Worm (Caenorhabditis elegans) whole organism, L1 larva: Measurements from ENCODE around the gene T05H4.15.

ENCODE experiments used
- C16A3.4 ChIP-seq: fragments of 150-350 bp; optimal IDR thresholded peaks from 2 replicates; lab custom pipeline; 2014; ENCODE audit warnings: missing biosample characterization, missing genetic modification characterization
- alr-1 ChIP-seq: fragments of 200-800 bp; sonication (Bioruptor generic); optimal IDR thresholded peaks from 2 replicates; lab custom pipeline; 2018; ENCODE audit warnings: borderline replicate concordance, mild to moderate bottlenecking, missing genetic modification characterization, missing compliant biosample characterization
- aly-2 ChIP-seq: fragments of 150-350 bp; optimal IDR thresholded peaks from 2 replicates; lab custom pipeline; 2014; ENCODE audit warnings: missing biosample characterization, missing genetic modification characterization
- ama-1 ChIP-seq: fragments of 150-350 bp; optimal IDR thresholded peaks from 2 replicates; lab custom pipeline; 2014
- blmp-1 ChIP-seq: fragments of 150-350 bp; optimal IDR thresholded peaks from 2 replicates; lab custom pipeline; 2014; ENCODE audit warnings: missing biosample characterization, missing genetic modification characterization
- ceh-63 ChIP-seq: fragments of 200-800 bp; sonication (Bioruptor generic); optimal IDR thresholded peaks from 2 replicates; lab custom pipeline; 2018; ENCODE audit warnings: mild to moderate bottlenecking, missing genetic modification characterization, missing compliant biosample characterization
- ceh-82 ChIP-seq, 3 experiments: fragments of 150-350 bp in 1 of 3; sonication (generic microtip) in 2 of 3; optimal IDR thresholded peaks; 2 replicates each; lab custom pipeline; 2014 to 2017; ENCODE audit warnings: missing biosample characterization in 3 of 3, missing genetic modification characterization in 3 of 3
- ces-1 ChIP-seq: fragments of 150-350 bp; optimal IDR thresholded peaks from 2 replicates; lab custom pipeline; 2014; ENCODE audit warnings: missing biosample characterization, missing genetic modification reagents, missing genetic modification characterization
- efl-1 ChIP-seq, 4 experiments: fragments of 150-350 bp; optimal IDR thresholded peaks in 3 of 4; peaks in 1 of 4; 1 replicate in 1 of 4; 2 replicates in 3 of 4; lab custom pipeline; 2014; ENCODE audit warnings: missing biosample characterization in 2 of 4, missing genetic modification characterization in 2 of 4, missing genetic modification reagents in 2 of 4
- efl-3 ChIP-seq: fragments of 200-800 bp; sonication (Bioruptor generic); optimal IDR thresholded peaks from 2 replicates; lab custom pipeline; 2018; ENCODE audit warnings: mild to moderate bottlenecking, missing genetic modification characterization, missing compliant biosample characterization
- egl-13 ChIP-seq: sonication (generic microtip); optimal IDR thresholded peaks from 2 replicates; lab custom pipeline; 2016; ENCODE audit warnings: missing genotype, missing genetic modification reagents, missing genetic modification characterization, missing compliant biosample characterization
- elt-2 ChIP-seq: sonication (generic microtip); optimal IDR thresholded peaks from 2 replicates; lab custom pipeline; 2016; ENCODE audit warnings: missing genetic modification characterization, mild to moderate bottlenecking, inconsistent platforms, missing compliant biosample characterization, missing genetic modification reagents
- fkh-4 ChIP-seq: sonication (generic microtip); optimal IDR thresholded peaks from 2 replicates; lab custom pipeline; 2016; ENCODE audit warnings: missing compliant biosample characterization, missing genetic modification characterization, borderline replicate concordance
- fkh-8 ChIP-seq: sonication (generic microtip); optimal IDR thresholded peaks from 2 replicates; lab custom pipeline; 2016; ENCODE audit warnings: mild to moderate bottlenecking, missing genetic modification characterization, missing compliant biosample characterization
- hlh-4 ChIP-seq: sonication (generic microtip); optimal IDR thresholded peaks from 2 replicates; lab custom pipeline; 2016; ENCODE audit warnings: mild to moderate bottlenecking, missing genetic modification characterization, missing compliant biosample characterization
- isw-1 ChIP-seq: fragments of 200-800 bp; sonication (Bioruptor generic); IDR thresholded peaks from 2 replicates; pipeline ENCODE4 v1.3.6; 2022; ENCODE audit warnings: missing genetic modification characterization, missing compliant biosample characterization
- lin-14 ChIP-seq: fragments of 200-800 bp; sonication (Bioruptor generic); optimal IDR thresholded peaks from 2 replicates; lab custom pipeline; 2018; ENCODE audit warnings: mild to moderate bottlenecking, missing genetic modification characterization, moderate library complexity, missing compliant biosample characterization
- lin-35 ChIP-seq, 2 experiments: fragments of 150-350 bp; optimal IDR thresholded peaks; 2 replicates each; lab custom pipeline; 2014; ENCODE audit warnings: missing biosample characterization in 2 of 2, missing genetic modification characterization in 2 of 2, missing genetic modification reagents in 2 of 2
- mab-9 ChIP-seq: fragments of 200-800 bp; sonication (Bioruptor generic); IDR thresholded peaks from 2 replicates; pipeline ENCODE4 v1.3.6; 2022; ENCODE audit warnings: missing genetic modification reagents, missing genetic modification characterization, missing compliant biosample characterization
- mdl-1 ChIP-seq, 2 experiments: fragments of 150-350 bp; optimal IDR thresholded peaks; 2 replicates each; lab custom pipeline; 2014 to 2017; ENCODE audit warnings: missing biosample characterization in 2 of 2, missing genetic modification characterization in 2 of 2, inconsistent platforms in 1 of 2
- mef-2 ChIP-seq: fragments of 150-350 bp; optimal IDR thresholded peaks from 2 replicates; lab custom pipeline; 2014; ENCODE audit warnings: missing biosample characterization, missing genetic modification characterization
- nhr-11 ChIP-seq: fragments of 150-350 bp; optimal IDR thresholded peaks from 2 replicates; lab custom pipeline; 2014; ENCODE audit warnings: missing biosample characterization, missing genetic modification characterization
- nhr-12 ChIP-seq: sonication (generic microtip); optimal IDR thresholded peaks from 2 replicates; lab custom pipeline; 2017; ENCODE audit warnings: missing biosample characterization, missing genetic modification characterization
- nhr-20 ChIP-seq: sonication (generic microtip); optimal IDR thresholded peaks from 2 replicates; lab custom pipeline; 2016; ENCODE audit warnings: mild to moderate bottlenecking, missing genetic modification characterization, missing compliant biosample characterization
- nhr-237 ChIP-seq: fragments of 150-350 bp; optimal IDR thresholded peaks from 2 replicates; lab custom pipeline; 2014; ENCODE audit warnings: missing biosample characterization, missing genetic modification characterization
- nhr-71 ChIP-seq: sonication (generic microtip); optimal IDR thresholded peaks from 2 replicates; lab custom pipeline; 2016; ENCODE audit warnings: mild to moderate bottlenecking, missing genetic modification characterization, moderate library complexity, missing compliant biosample characterization
- nhr-76 ChIP-seq: sonication (generic microtip); optimal IDR thresholded peaks from 2 replicates; lab custom pipeline; 2017; ENCODE audit warnings: missing biosample characterization, missing genetic modification characterization
- nhr-77 ChIP-seq: fragments of 150-350 bp; optimal IDR thresholded peaks from 2 replicates; lab custom pipeline; 2014; ENCODE audit warnings: missing biosample characterization, missing genetic modification characterization
- pqm-1 ChIP-seq: sonication (generic microtip); optimal IDR thresholded peaks from 3 replicates; lab custom pipeline; 2017; ENCODE audit warnings: missing biosample characterization, missing genetic modification characterization
- sox-4 ChIP-seq: sonication (generic microtip); optimal IDR thresholded peaks from 2 replicates; lab custom pipeline; 2016; ENCODE audit warnings: missing genetic modification characterization, missing compliant biosample characterization
- swsn-7 ChIP-seq: sonication (generic microtip); optimal IDR thresholded peaks from 2 replicates; lab custom pipeline; 2016; ENCODE audit warnings: missing genetic modification characterization, missing compliant biosample characterization
- tlp-1 ChIP-seq: fragments of 150-350 bp; optimal IDR thresholded peaks from 2 replicates; lab custom pipeline; 2014; ENCODE audit warnings: missing biosample characterization, missing genetic modification characterization
- zag-1 ChIP-seq: fragments of 150-350 bp; optimal IDR thresholded peaks from 2 replicates; lab custom pipeline; 2014; ENCODE audit warnings: missing biosample characterization, missing genetic modification characterization
- zip-4 ChIP-seq: fragments of 200-800 bp; sonication (Bioruptor generic); optimal IDR thresholded peaks from 2 replicates; lab custom pipeline; 2018; ENCODE audit warnings: mild to moderate bottlenecking, missing genetic modification characterization, moderate library complexity, missing compliant biosample characterization

Gene T05H4.15

ce11 chrV:6411161-6411560 is 30.4 kb downstream of the T05H4.15 start:
- TF ChIP-seq nhr-12 (tag; lab: Kevin White, UChicago), result no peak
- TF ChIP-seq mdl-1 (tag; optimal IDR thresholded peaks at IDR 0.05; lab: Kevin White, UChicago), result peak in 1 of 2 experiments; percentile 8
- peak; percentile 50 for TF ChIP-seq nhr-20 (tag; lab: Kevin White, UChicago)
- no peak for TF ChIP-seq hlh-4 (tag; lab: Kevin White, UChicago)
- TF ChIP-seq nhr-71 (tag; lab: Kevin White, UChicago), result peak; percentile 21
- no peak for TF ChIP-seq efl-1 (optimal IDR thresholded peaks at IDR 0.05; lab: Kevin White, UChicago)
- peak in 1 of 2 experiments; percentile 37 for TF ChIP-seq efl-1 (GFP tag; optimal IDR thresholded peaks at IDR 0.05 in 1 of 2; lab: Kevin White, UChicago)
- TF ChIP-seq nhr-11 (tag; lab: Kevin White, UChicago), result no peak
- TF ChIP-seq lin-14, result peak; percentile 8
- TF ChIP-seq lin-35 (GFP tag; optimal IDR thresholded peaks at IDR 0.05; lab: Kevin White, UChicago), result peak in 1 of 2 experiments; percentile 14
- TF ChIP-seq ceh-63, result no peak
- TF ChIP-seq mef-2 (tag; lab: Kevin White, UChicago), result no peak
- peak; percentile 10 for TF ChIP-seq tlp-1 (tag; lab: Kevin White, UChicago)
- TF ChIP-seq elt-2, result peak; percentile 95

ce11 chrV:6408733-6409227 is 32.7 kb downstream of the T05H4.15 start, which contains the start of gene bcf-1:
bcf-1 (minus strand) TSS chrV:6408783.
- no peak for TF ChIP-seq ama-1
- TF ChIP-seq elt-2, result peak; percentile 3

- peak; percentile 77 for TF ChIP-seq elt-2
- no peak for TF ChIP-seq ceh-82 (tag; optimal IDR thresholded peaks at IDR 0.05; lab: Kevin White, UChicago)
- no peak for TF ChIP-seq fkh-4 (tag; lab: Kevin White, UChicago)
- TF ChIP-seq lin-14, result peak; percentile 17
- no peak for TF ChIP-seq nhr-76 (tag; lab: Kevin White, UChicago)
- peak in 1 of 2 experiments; percentile 32 for TF ChIP-seq lin-35 (GFP tag; optimal IDR thresholded peaks at IDR 0.05; lab: Kevin White, UChicago)
- TF ChIP-seq swsn-7 (tag; lab: Kevin White, UChicago), result no peak
- TF ChIP-seq alr-1 (tag; lab: Kevin White, UChicago), result no peak
- TF ChIP-seq, all 84 proteins: peak for 3
Observed at ce11 chrV:6407587-6407986, 33.9 kb downstream of the T05H4.15 start.

- no peak for TF ChIP-seq tlp-1 (tag; lab: Kevin White, UChicago)
- no peak for TF ChIP-seq C16A3.4 (tag; lab: Kevin White, UChicago)
- TF ChIP-seq swsn-7 (tag; lab: Kevin White, UChicago), result no peak
- TF ChIP-seq efl-3 (GFP tag; lab: Kevin White, UChicago), result no peak
- TF ChIP-seq nhr-11 (tag; lab: Kevin White, UChicago), result no peak
- no peak for TF ChIP-seq pqm-1
- TF ChIP-seq aly-2 (tag; lab: Kevin White, UChicago), result peak; percentile 52
Observed at ce11 chrV:6400950-6401551, 40.5 kb downstream of the T05H4.15 start.

ce11 chrV:6400528-6400927 is 41.0 kb downstream of the T05H4.15 start:
- TF ChIP-seq elt-2, result peak; percentile 22
- TF ChIP-seq egl-13 (tag; lab: Kevin White, UChicago), result no peak
- no peak for TF ChIP-seq lin-35 (GFP tag; optimal IDR thresholded peaks at IDR 0.05; lab: Kevin White, UChicago)
- no peak for TF ChIP-seq fkh-8 (tag; lab: Kevin White, UChicago)
- no peak for TF ChIP-seq efl-1 (optimal IDR thresholded peaks at IDR 0.05; lab: Kevin White, UChicago)
- TF ChIP-seq efl-1 (GFP tag; optimal IDR thresholded peaks at IDR 0.05 in 1 of 2; lab: Kevin White, UChicago), result peak in 1 of 2 experiments; percentile 54

- TF ChIP-seq mab-9 (GFP tag; lab: Robert Waterston, UW) (no peak), zag-1 (tag; lab: Kevin White, UChicago) (no peak), sox-4 (tag; lab: Kevin White, UChicago) (no peak), ces-1 (GFP tag; lab: Kevin White, UChicago) (no peak), zip-4 (GFP tag; lab: Kevin White, UChicago) (no peak), isw-1 (GFP tag; lab: Robert Waterston, UW) (no peak), blmp-1 (tag; lab: Kevin White, UChicago) (no peak), nhr-77 (no peak), nhr-237 (tag; lab: Kevin White, UChicago) (no peak)
Observed at ce11 chrV:6399831-6400230, 41.7 kb downstream of the T05H4.15 start, which contains the start of gene gfi-1. gfi-1 (minus strand) TSS chrV:6399931.
